Worm (Caenorhabditis elegans) whole organism, dauer: ENCODE measurements around the gene F26G1.9.

Experiments used
- unc-62 ChIP-seq: sonication (generic microtip); optimal IDR thresholded peaks from 2 replicates; lab custom pipeline; 2017; ENCODE audit warnings: missing biosample characterization, missing genetic modification reagents, missing genetic modification characterization

Gene F26G1.9

DNA sequence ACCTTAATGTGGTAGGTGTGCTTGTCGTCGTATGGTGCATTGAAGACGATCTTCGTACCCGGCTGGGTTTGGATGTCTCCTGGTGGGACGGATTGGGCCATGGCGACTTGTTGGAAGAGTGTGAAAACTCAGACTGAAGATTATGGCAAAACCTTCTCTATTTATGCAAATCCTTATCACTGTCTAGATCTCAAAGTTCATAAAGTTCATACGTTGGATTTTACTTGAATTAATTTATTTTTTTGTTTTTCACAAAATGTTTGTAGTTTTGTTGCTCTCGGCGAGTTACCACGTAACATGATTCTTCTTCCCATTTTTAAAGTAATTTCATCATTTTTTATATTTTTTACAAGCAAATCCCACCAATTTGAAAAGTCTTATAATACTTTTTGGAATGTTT is 12.4 kb upstream of the F26G1.9 start, which contains the start of gene msp-3:
Gene msp-3 (minus strand): TSS at position 101 of the 400 bp plus-strand sequence.
- no peak for TF ChIP-seq unc-62 (GFP tag; lab: Kevin White, UChicago)

DNA sequence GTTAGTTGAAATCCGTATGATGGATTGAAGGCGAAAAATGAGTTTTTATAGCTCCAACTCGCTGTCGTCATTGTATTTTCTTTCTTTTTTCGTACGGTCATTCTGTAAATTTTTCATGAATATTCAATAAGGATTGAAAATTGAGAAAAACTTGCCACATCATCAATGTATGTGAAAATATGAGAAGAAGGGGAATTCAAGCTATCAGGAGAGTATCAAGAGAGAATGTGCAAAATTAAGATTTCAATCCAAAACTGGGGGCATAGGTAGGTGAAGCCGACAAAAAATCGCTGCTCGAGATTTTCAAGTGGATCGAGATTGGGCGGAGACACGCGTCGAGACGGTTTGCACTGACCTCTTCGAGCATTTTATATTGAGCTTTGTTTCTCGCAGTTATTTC is 10.6 kb upstream of the F26G1.9 start, which contains the start of gene nep-12:
Gene nep-12 (minus strand): TSS at position 101 of the 400 bp plus-strand sequence.
- no peak for TF ChIP-seq unc-62 (GFP tag; lab: Kevin White, UChicago)

DNA sequence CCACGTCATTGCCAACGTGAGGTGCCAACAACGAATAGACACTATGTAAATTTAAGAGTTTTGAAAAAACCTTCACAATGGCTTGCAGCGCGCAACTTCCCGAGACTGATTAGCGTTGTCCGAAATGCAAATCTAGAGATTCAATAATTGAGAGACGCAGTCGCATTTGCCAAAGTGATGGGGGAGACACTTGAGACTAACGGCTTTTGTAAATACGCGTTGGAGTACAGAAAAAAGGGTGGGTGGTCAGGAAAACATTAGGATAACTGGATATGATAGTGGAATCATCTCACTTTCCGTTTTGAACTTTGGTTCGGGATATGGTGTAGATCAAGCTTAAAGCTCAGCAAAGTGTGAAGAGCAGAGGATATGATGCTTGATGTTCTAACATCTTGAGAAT is 6.0 kb upstream of the F26G1.9 start:
- no peak for TF ChIP-seq unc-62 (GFP tag; lab: Kevin White, UChicago)

DNA sequence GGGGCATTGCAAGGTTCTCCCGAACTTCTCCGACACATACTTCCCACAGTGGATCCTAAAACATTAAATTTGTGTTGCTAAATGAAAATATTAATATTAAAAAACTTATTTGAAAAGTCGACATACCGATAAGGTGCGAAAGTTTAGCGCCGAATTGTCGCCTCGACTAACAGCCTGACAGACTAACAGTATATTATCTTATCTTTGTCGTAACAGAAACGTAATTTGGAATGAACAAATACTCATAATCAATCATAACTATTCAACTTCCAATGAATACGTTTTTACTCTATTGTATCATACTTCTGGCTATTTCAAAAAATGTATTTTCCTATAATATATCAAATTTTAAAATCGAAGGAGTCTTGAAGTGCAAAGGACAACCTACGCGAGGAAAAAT is 3.1 kb upstream of the F26G1.9 start, which contains the start of gene F26G1.11:
Gene F26G1.11 (plus strand): TSS at position 205 of the 400 bp plus-strand sequence.
- TF ChIP-seq unc-62 (GFP tag; lab: Kevin White, UChicago), result no peak

DNA sequence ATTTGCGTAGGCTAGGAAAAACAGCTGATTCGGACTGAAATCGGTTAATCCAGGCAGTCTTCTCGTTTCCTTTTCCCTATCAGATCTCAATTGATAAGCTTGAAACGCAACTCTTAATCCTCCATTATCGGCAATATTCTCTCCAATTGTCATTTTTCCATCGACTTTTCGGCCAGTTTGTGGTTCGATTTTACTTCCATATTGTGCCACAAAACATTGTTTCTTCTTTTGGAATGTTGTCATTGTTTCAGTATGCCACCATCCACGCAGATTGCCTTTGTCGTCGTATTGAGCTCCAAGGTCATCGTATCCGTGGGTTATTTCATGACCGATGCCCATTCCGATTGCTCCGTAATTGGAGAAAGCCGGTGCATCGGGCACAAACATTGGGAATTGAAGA is 2.0 kb upstream of the F26G1.9 start:
- TF ChIP-seq unc-62 (GFP tag; lab: Kevin White, UChicago), result no peak

DNA sequence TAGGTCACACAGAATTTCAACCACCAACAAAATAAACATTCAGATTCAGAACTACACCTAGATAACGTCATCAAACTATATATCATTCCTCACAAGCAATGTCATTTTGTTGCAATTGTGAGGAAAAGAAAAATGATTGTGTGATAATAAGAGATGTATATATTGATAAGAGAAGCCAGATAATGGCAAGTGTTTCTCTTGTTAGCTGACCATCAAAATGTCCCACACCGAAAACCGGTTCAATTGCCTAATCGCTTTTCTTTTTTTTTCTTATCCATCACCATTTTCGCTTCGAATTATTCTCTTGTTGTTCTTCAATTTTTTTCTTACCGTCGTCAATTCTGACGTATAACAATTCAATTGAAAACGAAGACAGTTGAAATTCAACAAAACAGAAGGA is 1.4 kb downstream of the F26G1.9 start:
- TF ChIP-seq unc-62 (GFP tag; lab: Kevin White, UChicago), result no peak

DNA sequence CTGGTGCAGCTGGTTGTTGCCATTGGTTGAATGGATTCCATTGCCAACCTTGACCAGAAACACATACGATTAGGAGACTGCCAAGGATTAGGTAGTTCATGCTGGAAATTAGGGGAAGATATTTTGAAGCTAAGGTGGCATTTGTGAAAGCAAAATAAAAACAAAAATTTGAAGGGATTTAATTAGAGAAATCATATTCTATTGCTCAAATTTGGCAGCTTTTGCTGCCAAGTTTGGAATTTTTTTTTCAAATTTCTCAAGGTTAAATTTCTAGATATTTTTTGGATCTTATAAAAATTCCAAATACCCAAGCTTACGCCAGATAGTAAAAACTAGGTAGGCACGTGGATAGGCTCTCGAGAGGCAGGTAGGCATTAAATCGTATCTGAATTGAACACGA is 2.5 kb downstream of the F26G1.9 start, which contains the start of gene F26G1.5:
Gene F26G1.5 (minus strand): TSS at position 101 of the 400 bp plus-strand sequence.
- TF ChIP-seq unc-62 (GFP tag; lab: Kevin White, UChicago), result no peak

DNA sequence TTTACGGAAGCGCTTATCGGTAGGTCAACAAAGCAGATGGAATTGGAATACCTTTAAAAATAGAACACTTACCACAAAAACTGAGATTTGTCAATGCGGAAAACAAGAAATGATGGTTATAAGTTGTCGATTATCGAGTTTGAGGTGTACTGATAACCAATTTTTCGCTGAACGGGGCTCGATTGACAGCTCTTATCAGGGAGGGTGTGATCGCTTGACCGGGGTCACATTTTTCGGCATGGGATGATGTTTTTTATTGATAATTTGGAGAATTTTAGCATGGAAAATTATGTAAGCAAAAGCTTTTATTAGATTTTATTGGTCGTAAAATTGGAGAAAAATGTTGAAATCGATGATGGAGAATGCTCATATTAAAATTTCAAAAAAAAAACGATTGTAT is 3.9 kb downstream of the F26G1.9 start:
- no peak for TF ChIP-seq unc-62 (GFP tag; lab: Kevin White, UChicago)

DNA sequence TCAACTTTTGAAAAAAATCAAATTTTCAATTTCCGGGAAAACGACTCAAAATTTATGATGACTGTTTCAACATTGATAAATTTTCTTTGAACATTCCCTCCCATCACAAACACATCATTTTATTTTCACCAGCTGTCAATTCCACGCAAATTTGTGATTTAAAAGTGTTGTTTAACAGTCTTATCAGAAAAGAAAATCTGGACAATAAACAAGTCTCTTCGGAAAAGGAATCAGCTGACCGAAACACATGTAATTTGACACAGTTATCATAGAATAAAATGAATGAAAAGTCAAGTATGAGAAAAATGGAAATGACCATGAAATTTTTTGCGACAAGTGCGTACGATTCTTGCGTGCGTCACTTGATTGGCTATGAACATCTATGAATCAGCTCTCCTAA is 4.7 kb downstream of the F26G1.9 start:
- no peak for TF ChIP-seq unc-62 (GFP tag; lab: Kevin White, UChicago)

DNA sequence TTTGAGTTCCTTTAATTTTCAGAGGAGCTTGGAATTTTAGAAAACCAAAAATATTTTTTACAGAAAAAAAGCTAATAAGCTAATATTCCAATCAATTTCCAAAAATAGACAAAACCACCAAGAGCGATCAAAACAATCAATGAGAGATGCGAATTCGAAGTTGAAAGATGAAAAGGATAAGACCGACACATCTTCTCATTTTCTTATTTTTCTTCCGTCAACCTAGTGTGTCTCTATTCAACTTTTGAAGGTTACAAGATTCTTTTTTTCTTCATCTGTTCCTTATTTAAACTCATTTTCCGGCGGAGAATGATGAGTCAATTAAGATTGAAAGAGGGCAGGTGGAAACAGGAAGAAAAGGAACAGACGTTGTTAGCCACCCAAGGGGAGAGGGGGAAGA is 6.2 kb downstream of the F26G1.9 start:
- no peak for TF ChIP-seq unc-62 (GFP tag; lab: Kevin White, UChicago)

DNA sequence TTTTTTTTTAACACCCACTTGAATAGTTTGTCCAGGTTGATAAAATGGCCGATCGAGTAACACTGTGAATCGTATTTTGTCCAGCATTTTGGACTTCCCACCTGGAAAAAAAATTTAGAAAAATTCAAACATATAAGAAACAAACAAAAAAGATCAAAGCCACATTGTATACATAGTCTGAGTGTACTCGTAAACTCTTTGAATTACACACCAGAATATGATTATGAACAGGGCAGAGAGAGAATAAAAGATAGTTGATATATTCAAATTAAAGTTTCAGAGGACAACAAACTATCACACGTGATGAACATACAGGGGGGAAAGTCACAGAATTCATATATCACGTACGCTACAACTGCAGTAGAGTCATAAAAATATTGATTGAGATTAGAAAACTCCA is 7.5 kb downstream of the F26G1.9 start, which contains the start of gene ttm-2:
Gene ttm-2 (minus strand): TSS at position 101 of the 400 bp plus-strand sequence.
- no peak for TF ChIP-seq unc-62 (GFP tag; lab: Kevin White, UChicago)

DNA sequence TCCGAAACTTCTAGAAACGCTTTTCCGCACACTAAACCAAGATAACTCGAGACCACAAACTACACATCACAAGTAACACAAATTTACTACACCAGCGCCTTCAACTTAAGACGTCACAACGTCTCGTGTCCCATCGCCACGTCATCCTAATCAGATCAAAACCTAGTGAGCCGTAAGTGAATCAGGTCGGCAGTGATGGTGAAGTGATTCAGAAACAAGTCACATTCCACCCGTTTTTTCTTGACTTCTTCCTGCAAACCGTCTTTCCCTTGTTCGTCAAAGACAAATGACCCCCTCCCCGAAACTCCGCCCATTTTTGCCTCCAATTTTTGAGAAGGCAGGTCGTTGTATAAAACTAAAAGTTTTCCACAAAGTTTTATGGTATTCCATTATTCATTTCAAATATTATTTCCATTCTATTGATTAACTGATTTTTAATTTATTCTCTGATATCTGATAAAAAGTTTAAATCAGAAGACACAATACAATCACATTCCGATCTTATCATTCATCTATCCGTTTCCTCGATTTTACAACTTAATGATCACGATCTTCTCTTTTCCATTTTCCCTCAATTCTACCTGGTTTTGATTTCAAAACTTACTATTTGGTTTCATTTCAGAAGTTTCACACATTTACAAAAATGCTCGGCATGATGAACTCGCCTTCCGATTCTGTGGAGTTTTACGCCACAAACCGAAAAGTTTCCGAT is 11.1 kb downstream of the F26G1.9 start, which contains the start of gene F26G1.2:
Gene F26G1.2 (plus strand): TSS at position 508 of the 712 bp plus-strand sequence.
- no peak for TF ChIP-seq unc-62 (GFP tag; lab: Kevin White, UChicago)

DNA sequence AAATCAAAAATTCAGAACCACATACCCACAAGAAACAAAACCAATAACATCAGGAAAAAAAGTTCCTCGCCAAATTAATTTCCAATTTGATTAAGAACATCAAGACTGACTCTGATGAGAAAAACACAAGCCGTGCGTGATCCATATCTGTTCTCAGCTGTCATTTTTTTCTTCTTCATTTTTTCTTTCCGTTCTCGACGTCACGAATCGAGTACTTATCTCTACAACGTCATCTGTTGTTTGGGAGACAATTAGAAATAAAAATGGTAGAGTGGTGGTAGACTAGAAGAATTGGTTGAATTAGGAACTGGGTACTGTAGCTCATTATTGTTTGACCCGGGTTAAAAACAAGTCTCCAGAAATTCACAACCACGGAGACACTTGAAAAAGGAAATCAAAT is 12.8 kb downstream of the F26G1.9 start:
- no peak for TF ChIP-seq unc-62 (GFP tag; lab: Kevin White, UChicago)

DNA sequence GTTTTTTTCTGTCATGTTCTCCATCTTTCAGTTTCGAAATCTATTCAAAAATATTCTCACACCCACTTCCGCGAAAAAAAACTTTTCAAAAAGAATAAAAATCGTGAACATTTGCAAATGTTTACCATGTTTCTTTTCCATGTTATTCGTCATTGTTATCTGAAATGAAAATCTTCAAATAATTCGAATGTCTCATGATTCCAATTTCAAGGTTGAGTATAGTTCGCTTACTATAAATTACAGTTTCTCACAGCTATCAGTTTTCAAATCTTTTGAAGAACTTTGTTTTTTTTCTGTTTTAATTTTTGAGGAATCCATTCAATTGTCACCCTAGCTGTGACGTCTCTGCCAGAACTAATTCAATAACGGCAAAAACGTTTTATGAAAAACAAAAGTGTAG is 14.0 kb downstream of the F26G1.9 start:
- TF ChIP-seq unc-62 (GFP tag; lab: Kevin White, UChicago), result no peak

DNA sequence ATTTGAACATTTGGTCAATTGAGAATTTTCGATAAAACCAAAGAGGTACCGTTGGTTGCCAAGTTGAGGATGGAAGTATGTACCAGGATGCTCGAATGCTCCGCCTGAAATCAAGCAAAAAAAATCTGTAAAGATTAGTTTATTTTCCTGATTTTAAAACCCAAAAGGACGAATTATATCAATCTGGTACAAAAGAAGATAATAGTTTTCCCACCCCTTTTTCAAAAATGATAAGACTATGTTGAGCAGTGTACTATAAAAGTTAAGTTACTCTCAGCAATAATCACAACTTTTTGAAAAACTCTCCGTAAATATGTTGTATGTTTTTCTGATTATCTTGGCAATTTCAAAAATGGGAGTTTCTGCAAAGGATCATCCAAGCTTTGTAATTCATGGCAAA is 15.3 kb downstream of the F26G1.9 start, which contains the start of gene F26G1.3:
Gene F26G1.3 (plus strand): TSS at position 301 of the 400 bp plus-strand sequence.
- TF ChIP-seq unc-62 (GFP tag; lab: Kevin White, UChicago), result no peak

DNA sequence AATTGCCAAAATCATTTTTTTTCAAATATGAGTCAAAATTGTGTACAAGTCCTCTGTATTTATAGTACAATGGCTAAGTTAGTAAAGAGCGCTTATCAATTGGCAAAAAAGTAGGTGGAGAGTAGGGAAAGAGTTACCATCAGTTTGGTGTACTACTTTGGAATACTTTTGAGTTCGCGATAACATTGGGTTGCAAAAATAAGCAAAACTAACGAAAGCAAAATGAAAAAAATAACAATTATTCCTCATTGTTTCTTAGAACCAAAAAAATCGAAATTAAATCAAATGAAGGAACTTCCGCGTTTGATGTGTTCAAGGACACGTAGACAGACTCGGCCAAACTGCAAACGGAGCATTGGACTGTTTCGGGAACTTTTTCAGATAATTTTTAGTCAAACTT is 17.0 kb downstream of the F26G1.9 start, which contains the start of gene C27D9.2:
Gene C27D9.2 (minus strand): TSS at position 101 of the 400 bp plus-strand sequence.
- TF ChIP-seq unc-62 (GFP tag; lab: Kevin White, UChicago), result no peak

DNA sequence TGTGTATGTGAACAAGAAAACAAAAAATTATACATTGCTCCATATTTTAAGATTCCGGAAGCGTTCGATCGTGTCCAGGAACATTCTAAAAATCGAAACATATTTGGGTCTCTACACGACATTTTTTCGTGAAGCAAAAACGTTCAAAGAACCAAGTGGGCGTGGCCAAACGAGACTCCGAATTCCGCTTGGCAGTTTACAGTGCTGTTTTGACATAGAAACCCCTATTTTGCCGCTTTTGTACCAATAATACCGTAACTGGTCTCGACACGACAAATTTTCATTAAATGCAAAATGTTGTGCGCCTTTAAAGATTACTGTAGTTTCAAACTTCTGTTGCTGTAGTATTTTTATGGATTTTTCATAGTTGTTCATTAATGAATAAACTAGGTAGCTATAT is 18.1 kb downstream of the F26G1.9 start:
- no peak for TF ChIP-seq unc-62 (GFP tag; lab: Kevin White, UChicago)
